Worm (Caenorhabditis elegans): ENCODE results near the gene lpr-5.

Gene lpr-5

ce11 chrX:11061904-11062303 lies at the start of gene lpr-5:
Gene lpr-5 (plus strand): TSS chrX:11062123.
- TF ChIP-seq rnt-1 (tag; optimal IDR thresholded peaks at IDR 0.05) (no peak), ceh-48 (tag; optimal IDR thresholded peaks at IDR 0.05) (no peak), K02D7.2 (tag; optimal IDR thresholded peaks at IDR 0.05) (no peak), pros-1 (tag; optimal IDR thresholded peaks at IDR 0.05) (no peak), pax-1 (tag; optimal IDR thresholded peaks at IDR 0.05) (no peak), lim-6 (tag; optimal IDR thresholded peaks at IDR 0.05) (no peak), ahr-1 (tag; optimal IDR thresholded peaks at IDR 0.05) (no peak), ets-4 (tag; optimal IDR thresholded peaks at IDR 0.05) (no peak), ceh-6 (GFP tag; optimal IDR thresholded peaks at IDR 0.05) (no peak), syd-9 (tag; optimal IDR thresholded peaks at IDR 0.05) (no peak), madf-2 (tag; optimal IDR thresholded peaks at IDR 0.05) (no peak), C08G9.2 (tag; optimal IDR thresholded peaks at IDR 0.05) (no peak), ama-1 (optimal IDR thresholded peaks at IDR 0.05) (no peak), ceh-45 (GFP tag; IDR thresholded peaks at IDR 0.05) (no peak), zip-5 (tag; optimal IDR thresholded peaks at IDR 0.05) (no peak), unc-55 (GFP tag; optimal IDR thresholded peaks at IDR 0.05) (no peak), nhr-11 (tag; optimal IDR thresholded peaks at IDR 0.05) (no peak), odd-2 (tag; optimal IDR thresholded peaks at IDR 0.05) (no peak), dve-1 (tag; optimal IDR thresholded peaks at IDR 0.05) (no peak), gmeb-2 (tag; optimal IDR thresholded peaks at IDR 0.05) (no peak)

- TF ChIP-seq gmeb-2 (tag; optimal IDR thresholded peaks at IDR 0.05) (no peak), ttx-3 (tag; optimal IDR thresholded peaks at IDR 0.05) (no peak), mec-3 (tag; optimal IDR thresholded peaks at IDR 0.05; ENCODE audit: borderline replicate concordance) (no peak), hlh-15 (tag; optimal IDR thresholded peaks at IDR 0.05) (no peak), K02D7.2 (tag; optimal IDR thresholded peaks at IDR 0.05) (no peak), ceh-45 (GFP tag; IDR thresholded peaks at IDR 0.05) (no peak), tbx-7 (tag; optimal IDR thresholded peaks at IDR 0.05) (no peak), fkh-6 (tag; optimal IDR thresholded peaks at IDR 0.05) (no peak), F13H6.1 (tag; optimal IDR thresholded peaks at IDR 0.05) (no peak), pqm-1 (tag; optimal IDR thresholded peaks at IDR 0.05) (no peak), ceh-9 (tag; optimal IDR thresholded peaks at IDR 0.05) (no peak), dmd-4 (tag; optimal IDR thresholded peaks at IDR 0.05; ENCODE audit: borderline replicate concordance) (no peak), ceh-18 (tag; optimal IDR thresholded peaks at IDR 0.05) (no peak), K09A11.1 (tag; optimal IDR thresholded peaks at IDR 0.05; ENCODE audit: insufficient read depth) (no peak), ama-1 (optimal IDR thresholded peaks at IDR 0.05) (no peak), ahr-1 (tag; optimal IDR thresholded peaks at IDR 0.05) (no peak)
Measured at ce11 chrX:11012337-11012736, 49.6 kb upstream of the lpr-5 start, which contains the start of gene F58A3.3. Gene F58A3.3 (plus strand): TSS chrX:11012637.

ce11 chrX:11014394-11015280 lies 47.3 kb upstream of the lpr-5 start:
- TF ChIP-seq ztf-16 (tag; optimal IDR thresholded peaks at IDR 0.05) (no peak), unc-55 (GFP tag; optimal IDR thresholded peaks at IDR 0.05) (no peak), ceh-31 (tag; optimal IDR thresholded peaks at IDR 0.05) (no peak), ceh-18 (tag; optimal IDR thresholded peaks at IDR 0.05) (no peak)

ce11 chrX:11016100-11016499 lies 45.8 kb upstream of the lpr-5 start, which contains the start of gene egl-15:
Gene egl-15 (plus strand): TSS chrX:11016400.
- TF ChIP-seq ref-2 (tag; optimal IDR thresholded peaks at IDR 0.05) = no peak
- no peak for TF ChIP-seq F13H6.1 (tag; optimal IDR thresholded peaks at IDR 0.05)
- no peak for TF ChIP-seq ceh-19 (GFP tag; optimal IDR thresholded peaks at IDR 0.05)
- no peak for TF ChIP-seq odd-2 (tag; optimal IDR thresholded peaks at IDR 0.05)
- TF ChIP-seq hlh-6 (tag; optimal IDR thresholded peaks at IDR 0.05) = no peak
- no peak for TF ChIP-seq pax-1 (tag; optimal IDR thresholded peaks at IDR 0.05)
- TF ChIP-seq dve-1 (tag; optimal IDR thresholded peaks at IDR 0.05) = no peak
- no peak for TF ChIP-seq mec-3 (tag; optimal IDR thresholded peaks at IDR 0.05; ENCODE audit: borderline replicate concordance)
- TF ChIP-seq ahr-1 (tag; optimal IDR thresholded peaks at IDR 0.05) = no peak
- no peak for TF ChIP-seq fkh-10 (GFP tag; optimal IDR thresholded peaks at IDR 0.05)
- TF ChIP-seq C08G9.2 (tag; optimal IDR thresholded peaks at IDR 0.05) = no peak

Data from whole organism, late embryonic.